Fruit fly (Drosophila melanogaster): ENCODE data around the gene CG11970.

Gene CG11970

dm6 chr3R:8997397-8997796, 12.9 kb downstream of the CG11970 start, which contains the start of gene CG11977:
TSS of gene CG11977 (plus strand) at chr3R:8997697.
- TF ChIP-seq Mio (GFP tag; optimal IDR thresholded peaks at IDR 0.05) (no peak), Myc (optimal IDR thresholded peaks at IDR 0.05) (no peak), CrebA (GFP tag; optimal IDR thresholded peaks at IDR 0.05; ENCODE audit: borderline replicate concordance) (no peak), Hnf4 (GFP tag; optimal IDR thresholded peaks at IDR 0.05) (no peak), Dif (GFP tag; optimal IDR thresholded peaks at IDR 0.05; ENCODE audit: partially characterized antibody) (no peak), foxo (GFP tag; optimal IDR thresholded peaks at IDR 0.05) (no peak), ey (GFP tag; optimal IDR thresholded peaks at IDR 0.05) (no peak), Rel (GFP tag; optimal IDR thresholded peaks at IDR 0.05) (no peak), Rel (tag; optimal IDR thresholded peaks at IDR 0.05) (no peak), jim (GFP tag; optimal IDR thresholded peaks at IDR 0.05) (no peak), fru (GFP tag; optimal IDR thresholded peaks at IDR 0.05) (no peak), br (GFP tag; optimal IDR thresholded peaks at IDR 0.05) (no peak), dl (GFP tag; optimal IDR thresholded peaks at IDR 0.05; ENCODE audit: insufficient read depth in 1 of 2, partially characterized antibody in 2 of 2) (no peak), HLH106 (tag; optimal IDR thresholded peaks at IDR 0.05) (no peak), Hr83 (GFP tag; optimal IDR thresholded peaks at IDR 0.05; ENCODE audit: poor library complexity, severe bottlenecking) (no peak), Dfd (GFP tag; optimal IDR thresholded peaks at IDR 0.05) (no peak), CG9705 (GFP tag; optimal IDR thresholded peaks at IDR 0.05) (no peak), pan (optimal IDR thresholded peaks at IDR 0.05) (no peak)

- no peak for TF ChIP-seq Abd-B (GFP tag; optimal IDR thresholded peaks at IDR 0.05)
- TF ChIP-seq fru (GFP tag; optimal IDR thresholded peaks at IDR 0.05) = no peak
- TF ChIP-seq Hr83 (GFP tag; optimal IDR thresholded peaks at IDR 0.05; ENCODE audit: poor library complexity, severe bottlenecking) = no peak
- TF ChIP-seq Dfd (GFP tag; optimal IDR thresholded peaks at IDR 0.05) = no peak
- no peak for TF ChIP-seq OdsH (GFP tag; optimal IDR thresholded peaks at IDR 0.05)
- no peak for TF ChIP-seq Sp1 (GFP tag; optimal IDR thresholded peaks at IDR 0.05)
- no peak for TF ChIP-seq HLH106 (tag; optimal IDR thresholded peaks at IDR 0.05)
- no peak for TF ChIP-seq pan (optimal IDR thresholded peaks at IDR 0.05)
- no peak for TF ChIP-seq h (GFP tag; optimal IDR thresholded peaks at IDR 0.05)
- no peak for TF ChIP-seq dmrt93B (GFP tag; optimal IDR thresholded peaks at IDR 0.05)
- TF ChIP-seq Hnf4 (GFP tag; optimal IDR thresholded peaks at IDR 0.05) = no peak
These were observed 13.7 kb downstream of the CG11970 start for dm6 chr3R:8998243-8998642.

dm6 chr3R:9001720-9002240, 17.3 kb downstream of the CG11970 start:
- TF ChIP-seq Vsx2 (GFP tag; optimal IDR thresholded peaks at IDR 0.05; ENCODE audit: partially characterized antibody) (no peak), pan (optimal IDR thresholded peaks at IDR 0.05) (no peak), CrebA (GFP tag; optimal IDR thresholded peaks at IDR 0.05; ENCODE audit: borderline replicate concordance) (no peak), CG32264 (GFP tag; optimal IDR thresholded peaks at IDR 0.05) (no peak), lola (GFP tag; optimal IDR thresholded peaks at IDR 0.05) (no peak), h (GFP tag; optimal IDR thresholded peaks at IDR 0.05) (no peak), jim (GFP tag; optimal IDR thresholded peaks at IDR 0.05) (no peak), ey (GFP tag; optimal IDR thresholded peaks at IDR 0.05) (no peak), Myc (optimal IDR thresholded peaks at IDR 0.05) (no peak), Hr83 (GFP tag; optimal IDR thresholded peaks at IDR 0.05; ENCODE audit: poor library complexity, severe bottlenecking) (no peak), HLH106 (tag; optimal IDR thresholded peaks at IDR 0.05) (no peak), Jra (GFP tag; optimal IDR thresholded peaks at IDR 0.05) (no peak), Dif (GFP tag; optimal IDR thresholded peaks at IDR 0.05; ENCODE audit: partially characterized antibody) (no peak), Mio (GFP tag; optimal IDR thresholded peaks at IDR 0.05) (no peak), Hr78 (GFP tag; optimal IDR thresholded peaks at IDR 0.05) (no peak), foxo (GFP tag; optimal IDR thresholded peaks at IDR 0.05) (no peak)

dm6 chr3R:9002542-9002941, 18.0 kb downstream of the CG11970 start:
- no peak for TF ChIP-seq usp (GFP tag; optimal IDR thresholded peaks at IDR 0.05)
- TF ChIP-seq fru (GFP tag; optimal IDR thresholded peaks at IDR 0.05) = peak; percentile 6
- peak; percentile 10 for TF ChIP-seq ey (GFP tag; optimal IDR thresholded peaks at IDR 0.05)
- no peak for TF ChIP-seq Myc (optimal IDR thresholded peaks at IDR 0.05)
- TF ChIP-seq rgr (GFP tag; optimal IDR thresholded peaks at IDR 0.05) = peak; percentile 24
- peak; percentile 36 for TF ChIP-seq h (GFP tag; optimal IDR thresholded peaks at IDR 0.05)
- TF ChIP-seq foxo (GFP tag; optimal IDR thresholded peaks at IDR 0.05) = peak in 1 of 2 experiments; percentile 2

- TF ChIP-seq brk (GFP tag; optimal IDR thresholded peaks at IDR 0.05) (no peak), Rel (GFP tag; optimal IDR thresholded peaks at IDR 0.05) (no peak), Rel (tag; optimal IDR thresholded peaks at IDR 0.05) (peak; percentile 19)
These were observed 19.2 kb downstream of the CG11970 start, which contains the start of the genes CG31100 and CG11980 for dm6 chr3R:9003600-9004223. TSS of gene CG31100 (minus strand) at chr3R:9003650. TSS of gene CG11980 (plus strand) at chr3R:9004017.

All from whole organism, wandering third instar larva.